Comparison of ENCODE assay signal across 3 fruit fly cellular contexts in genomic region chr3L:21273504-21273903, dm6.
TF ChIP-seq lines count a peak whose summit lies in the region.

No protein-coding gene starts in this region.

- TF ChIP-seq CTCF in whole organism, embryonic (GFP tag; optimal IDR thresholded peaks at IDR 0.05; lab: Kevin White, UChicago): no peak

TF ChIP-seq in whole organism, adult, 20 proteins besides CTCF, POLR2A, EP300 and RAD21:
- TF ChIP-seq CG7101 (tag; optimal IDR thresholded peaks at IDR 0.05; lab: Kevin White, UChicago) (peak; percentile 5), Mnt (GFP tag; optimal IDR thresholded peaks at IDR 0.05; lab: Kevin White, UChicago) (no peak)

TF ChIP-seq in whole organism, embryonic, 481 proteins besides CTCF, POLR2A, EP300 and RAD21:
- TF ChIP-seq cg (GFP tag; optimal IDR thresholded peaks at IDR 0.05; lab: Kevin White, UChicago) (no peak), prd (optimal IDR thresholded peaks at IDR 0.05; lab: Kevin White, UChicago) (no peak), prd (GFP tag; IDR thresholded peaks at IDR 0.05; lab: Robert Waterston, UW) (no peak), Med (GFP tag; lab: Kevin White, UChicago) (peak; percentile 9), Ets65A (GFP tag; lab: Kevin White, UChicago) (peak; percentile 66)

TF ChIP-seq in whole organism, prepupa, 60 proteins besides CTCF, POLR2A, EP300 and RAD21:
- TF ChIP-seq svp (GFP tag; lab: Kevin White, UChicago) (peak; percentile 95), CG8632 (GFP tag; optimal IDR thresholded peaks at IDR 0.05; lab: Kevin White, UChicago) (no peak), Blimp-1 (GFP tag; optimal IDR thresholded peaks at IDR 0.05; lab: Kevin White, UChicago) (no peak)
